Fruit fly (Drosophila melanogaster): ENCODE results near the gene Rpt3.

DNA sequence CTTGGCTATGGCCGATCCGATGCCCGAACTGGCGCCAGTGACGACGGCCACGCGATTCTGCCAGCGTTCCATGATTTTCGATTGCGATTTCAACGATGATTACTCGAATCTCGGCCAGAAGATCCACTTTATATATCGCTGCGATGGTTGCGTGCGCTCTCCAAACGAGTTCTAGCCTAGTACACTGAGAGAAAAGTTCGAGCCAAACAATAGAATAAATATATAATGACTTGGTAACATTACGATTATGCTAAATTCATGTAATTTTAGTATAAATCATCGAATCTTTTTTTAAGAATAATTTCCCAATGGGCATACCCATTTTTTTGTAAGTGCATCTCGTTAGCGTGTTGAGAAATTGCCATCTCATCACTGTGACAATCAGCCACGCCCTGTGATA is 44.1 kb downstream of the Rpt3 start, which contains the start of gene Antdh:
- no peak for TF ChIP-seq CG16779 (tag; optimal IDR thresholded peaks at IDR 0.05)
- no peak for TF ChIP-seq CG11294 (GFP tag; IDR thresholded peaks at IDR 0.05)
- TF ChIP-seq CG8119 (GFP tag; IDR thresholded peaks at IDR 0.05) = no peak
- no peak for TF ChIP-seq Hr4 (GFP tag; optimal IDR thresholded peaks at IDR 0.05)
- no peak for TF ChIP-seq CG10631 (GFP tag; optimal IDR thresholded peaks at IDR 0.05)

Measured in whole organism, prepupa.